Fruit fly (Drosophila melanogaster) whole organism, embryonic: ENCODE data around the gene CG9426.

Experiments
- Abd-B ChIP-seq: fragments of 200-800 bp; sonication (Bioruptor generic); optimal IDR thresholded peaks from 2 replicates; lab custom pipeline; 2018; ENCODE audit warnings: missing biosample characterization, mild to moderate bottlenecking, missing genetic modification characterization, moderate library complexity
- CG13775 ChIP-seq: fragments of 200-800 bp; sonication (Bioruptor generic); optimal IDR thresholded peaks from 3 replicates; lab custom pipeline; 2017; ENCODE audit warnings: missing biosample characterization, mild to moderate bottlenecking, missing genetic modification characterization
- CG14860 ChIP-seq: fragments of 200-800 bp; sonication (Bioruptor generic); IDR thresholded peaks from 3 replicates; pipeline ENCODE4 v1.3.6; 2022; ENCODE audit warnings: missing biosample characterization, missing genetic modification characterization; ENCODE audit not compliant: partially characterized antibody
- CG17359 ChIP-seq: fragments of 200-800 bp; sonication (Bioruptor generic); optimal IDR thresholded peaks from 3 replicates; lab custom pipeline; 2018; ENCODE audit warnings: missing biosample characterization, mild to moderate bottlenecking, missing genetic modification characterization, moderate library complexity
- CG17361 ChIP-seq: fragments of 200-800 bp; sonication (Bioruptor generic); IDR thresholded peaks from 3 replicates; pipeline ENCODE4 v1.3.6; 2022; ENCODE audit warnings: missing biosample characterization, missing genetic modification characterization
- CG17829 ChIP-seq: fragments of 200-800 bp; optimal IDR thresholded peaks from 2 replicates; lab custom pipeline; 2019; ENCODE audit warnings: missing biosample characterization, mild to moderate bottlenecking, missing genetic modification characterization, moderate library complexity
- CG2120 ChIP-seq: fragments of 200-800 bp; sonication (Bioruptor generic); optimal IDR thresholded peaks from 3 replicates; lab custom pipeline; 2016; ENCODE audit warnings: missing biosample characterization, missing genetic modification characterization
- CG30403 ChIP-seq: fragments of 200-800 bp; sonication (Bioruptor generic); optimal IDR thresholded peaks from 3 replicates; lab custom pipeline; 2016; ENCODE audit warnings: missing biosample characterization, missing genetic modification characterization
- CG31224 ChIP-seq: fragments of 200-800 bp; sonication (Bioruptor generic); IDR thresholded peaks from 2 replicates; pipeline ENCODE4 v1.3.6; 2022; ENCODE audit warnings: missing biosample characterization, missing genetic modification characterization
- CG32767 ChIP-seq: fragments of 200-800 bp; sonication (Bioruptor generic); IDR thresholded peaks from 2 replicates; pipeline ENCODE4 v1.3.6; 2022; ENCODE audit warnings: missing biosample characterization, missing genetic modification characterization
- CG33557 ChIP-seq: fragments of 200-800 bp; sonication (Bioruptor generic); optimal IDR thresholded peaks from 2 replicates; lab custom pipeline; 2019; ENCODE audit warnings: missing biosample characterization, mild to moderate bottlenecking, missing genetic modification characterization, moderate library complexity
- CG34224 ChIP-seq: fragments of 200-800 bp; sonication (Bioruptor generic); IDR thresholded peaks from 3 replicates; pipeline ENCODE4 v1.3.6; 2022; ENCODE audit warnings: missing biosample characterization, missing genetic modification characterization; ENCODE audit not compliant: partially characterized antibody
- CG3726 ChIP-seq: fragments of 200-800 bp; sonication (Bioruptor generic); IDR thresholded peaks from 3 replicates; pipeline ENCODE4, ENCODE4 v1.3.6; 2022; ENCODE audit warnings: missing biosample characterization, missing genetic modification characterization
- CG3995 ChIP-seq: fragments of 200-800 bp; sonication (Bioruptor generic); optimal IDR thresholded peaks from 3 replicates; lab custom pipeline; 2016; ENCODE audit warnings: missing biosample characterization, missing genetic modification characterization
- CG6791 ChIP-seq: fragments of 200-800 bp; sonication (Bioruptor generic); IDR thresholded peaks from 3 replicates; pipeline ENCODE4 v1.3.6; 2022; ENCODE audit warnings: missing biosample characterization, missing genetic modification characterization; ENCODE audit not compliant: partially characterized antibody
- CG7928 ChIP-seq: fragments of 200-800 bp; sonication (Bioruptor generic); optimal IDR thresholded peaks from 2 replicates; lab custom pipeline; 2017; ENCODE audit warnings: missing biosample characterization, mild to moderate bottlenecking, missing genetic modification characterization
- CG7963 ChIP-seq: fragments of 200-800 bp; sonication (Bioruptor generic); IDR thresholded peaks from 3 replicates; pipeline ENCODE4 v1.3.6; 2022; ENCODE audit warnings: missing biosample characterization, missing genetic modification characterization; ENCODE audit not compliant: partially characterized antibody
- CG9797 ChIP-seq: fragments of 200-800 bp; sonication (Bioruptor generic); optimal IDR thresholded peaks from 3 replicates; lab custom pipeline; 2018; ENCODE audit warnings: missing biosample characterization, mild to moderate bottlenecking, missing genetic modification characterization
- Dip3 ChIP-seq: fragments of 200-800 bp; sonication (Bioruptor generic); optimal IDR thresholded peaks from 3 replicates; lab custom pipeline; 2016; ENCODE audit warnings: missing biosample characterization, missing genetic modification characterization
- Dp ChIP-seq: fragments of 200-800 bp; sonication (Bioruptor generic); optimal IDR thresholded peaks from 2 replicates; lab custom pipeline; 2018; ENCODE audit warnings: missing biosample characterization, mild to moderate bottlenecking, missing genetic modification characterization, moderate library complexity
- Drgx ChIP-seq: fragments of 200-800 bp; sonication (Bioruptor generic); IDR thresholded peaks from 2 replicates; pipeline ENCODE4 v1.3.6; 2022; ENCODE audit warnings: missing biosample characterization, missing genetic modification characterization
- Fer1 ChIP-seq: fragments of 200-800 bp; sonication (Bioruptor generic); optimal IDR thresholded peaks from 2 replicates; lab custom pipeline; 2017; ENCODE audit warnings: missing biosample characterization, mild to moderate bottlenecking, missing genetic modification characterization
- Fer3 ChIP-seq: fragments of 200-800 bp; sonication (Bioruptor generic); optimal IDR thresholded peaks from 2 replicates; lab custom pipeline; 2018; ENCODE audit warnings: missing biosample characterization, mild to moderate bottlenecking, missing genetic modification characterization, moderate library complexity
- HLHmδ ChIP-seq: fragments of 200-800 bp; sonication (Bioruptor generic); optimal IDR thresholded peaks from 2 replicates; lab custom pipeline; 2018; ENCODE audit warnings: missing biosample characterization, mild to moderate bottlenecking, missing genetic modification characterization, moderate library complexity
- Jarid2 ChIP-seq: fragments of 200-800 bp; sonication (Bioruptor generic); optimal IDR thresholded peaks from 3 replicates; lab custom pipeline; 2017; ENCODE audit warnings: mild to moderate bottlenecking, missing biosample characterization, missing genetic modification reagents, missing genetic modification characterization
- MESR4 ChIP-seq: fragments of 200-800 bp; sonication (Bioruptor generic); optimal IDR thresholded peaks from 2 replicates; lab custom pipeline; 2018; ENCODE audit warnings: missing biosample characterization, mild to moderate bottlenecking, missing genetic modification characterization, moderate library complexity
- Max ChIP-seq: fragments of 200-800 bp; sonication (Bioruptor generic); optimal IDR thresholded peaks from 2 replicates; lab custom pipeline; 2016; ENCODE audit warnings: missing biosample characterization, mild to moderate bottlenecking, missing genetic modification characterization
- Trl ChIP-seq, 3 experiments: fragments of >200 bp in 2 of 3; fragments of 200-800 bp in 1 of 3; sonication (Bioruptor generic) in 1 of 3; optimal IDR thresholded peaks; 2 replicates in 1 of 3; 3 replicates in 2 of 3; lab custom pipeline; 2016 to 2017; ENCODE audit warnings: missing biosample characterization in 1 of 3, missing genetic modification characterization in 1 of 3
- ato ChIP-seq: fragments of 200-800 bp; sonication (Bioruptor generic); IDR thresholded peaks from 2 replicates; pipeline ENCODE4 v1.3.6; 2022; ENCODE audit warnings: missing biosample characterization, missing genetic modification characterization; ENCODE audit not compliant: partially characterized antibody
- caup ChIP-seq: fragments of 200-800 bp; sonication (Bioruptor generic); optimal IDR thresholded peaks from 3 replicates; lab custom pipeline; 2017; ENCODE audit warnings: missing biosample characterization, mild to moderate bottlenecking, missing genetic modification characterization, moderate library complexity; ENCODE audit not compliant: severe bottlenecking
- chinmo ChIP-seq: fragments of 200-800 bp; sonication (Bioruptor generic); IDR thresholded peaks from 4 replicates; pipeline ENCODE4 v1.3.6; 2022; ENCODE audit warnings: missing biosample characterization, missing genetic modification characterization; ENCODE audit not compliant: partially characterized antibody
- corto ChIP-seq: fragments of 200-800 bp; sonication (Bioruptor generic); optimal IDR thresholded peaks from 2 replicates; lab custom pipeline; 2016; ENCODE audit warnings: missing biosample characterization, mild to moderate bottlenecking, missing genetic modification characterization, moderate library complexity
- crp ChIP-seq, 2 experiments: fragments of 200-800 bp; sonication (Bioruptor generic); optimal IDR thresholded peaks; 2 replicates in 1 of 2; 3 replicates in 1 of 2; lab custom pipeline; 2017; ENCODE audit warnings: missing biosample characterization in 2 of 2, missing genetic modification characterization in 2 of 2, mild to moderate bottlenecking in 1 of 2, moderate library complexity in 1 of 2
- dimm ChIP-seq: fragments of 200-800 bp; sonication (Bioruptor generic); IDR thresholded peaks from 2 replicates; pipeline ENCODE4 v1.3.6; 2022; ENCODE audit warnings: missing biosample characterization, missing genetic modification characterization
- dpn ChIP-seq, 2 experiments: fragments of 200-800 bp; sonication (Bioruptor generic); optimal IDR thresholded peaks; 3 replicates each; lab custom pipeline; 2016; ENCODE audit warnings: missing biosample characterization in 2 of 2, missing genetic modification characterization in 2 of 2
- dysf ChIP-seq: fragments of 200-800 bp; sonication (Bioruptor generic); IDR thresholded peaks from 3 replicates; pipeline ENCODE4 v1.3.6; 2022; ENCODE audit warnings: missing biosample characterization, missing genetic modification characterization
- fu2 ChIP-seq: fragments of 200-800 bp; sonication (Bioruptor generic); optimal IDR thresholded peaks from 2 replicates; lab custom pipeline; 2016; ENCODE audit warnings: missing biosample characterization, missing genetic modification characterization
- hb ChIP-seq: fragments of 200-800 bp; sonication (Bioruptor generic); IDR thresholded peaks from 3 replicates; pipeline ENCODE4 v1.3.6; 2022; ENCODE audit warnings: missing biosample characterization, missing genetic modification characterization; ENCODE audit not compliant: partially characterized antibody
- insv ChIP-seq, 2 experiments: fragments of 200-800 bp; sonication (Bioruptor generic); optimal IDR thresholded peaks; 3 replicates each; lab custom pipeline; 2016 to 2018; ENCODE audit warnings: missing biosample characterization in 2 of 2, missing genetic modification characterization in 2 of 2
- mam ChIP-seq: fragments of 200-800 bp; sonication (Bioruptor generic); optimal IDR thresholded peaks from 3 replicates; lab custom pipeline; 2016; ENCODE audit warnings: missing biosample characterization, missing genetic modification characterization
- nmo ChIP-seq: fragments of 200-800 bp; sonication (Bioruptor generic); optimal IDR thresholded peaks from 2 replicates; lab custom pipeline; 2018; ENCODE audit warnings: missing biosample characterization, mild to moderate bottlenecking, missing genetic modification characterization, moderate library complexity
- peb ChIP-seq: fragments of 200-800 bp; sonication (Bioruptor generic); IDR thresholded peaks from 2 replicates; pipeline ENCODE4 v1.3.6; 2022; ENCODE audit warnings: missing biosample characterization, missing genetic modification characterization
- psq ChIP-seq: fragments of 200-800 bp; sonication (Bioruptor generic); optimal IDR thresholded peaks from 2 replicates; lab custom pipeline; 2017; ENCODE audit warnings: missing biosample characterization, missing genetic modification characterization
- sd ChIP-seq: fragments of 200-800 bp; sonication (Bioruptor generic); optimal IDR thresholded peaks from 3 replicates; lab custom pipeline; 2018; ENCODE audit warnings: missing biosample characterization, mild to moderate bottlenecking, missing genetic modification characterization, moderate library complexity
- slbo ChIP-seq: fragments of 200-800 bp; sonication (Bioruptor generic); IDR thresholded peaks from 2 replicates; pipeline ENCODE4 v1.3.6; 2022; ENCODE audit warnings: missing biosample characterization, missing genetic modification characterization
- sug ChIP-seq: fragments of 200-800 bp; optimal IDR thresholded peaks from 2 replicates; lab custom pipeline; 2019; ENCODE audit warnings: missing biosample characterization, mild to moderate bottlenecking, missing genetic modification characterization, moderate library complexity
- wdn ChIP-seq: fragments of 200-800 bp; sonication (Bioruptor generic); IDR thresholded peaks from 2 replicates; pipeline ENCODE4 v1.3.6; 2022; ENCODE audit warnings: missing biosample characterization, missing genetic modification characterization

The CG9426 gene

DNA sequence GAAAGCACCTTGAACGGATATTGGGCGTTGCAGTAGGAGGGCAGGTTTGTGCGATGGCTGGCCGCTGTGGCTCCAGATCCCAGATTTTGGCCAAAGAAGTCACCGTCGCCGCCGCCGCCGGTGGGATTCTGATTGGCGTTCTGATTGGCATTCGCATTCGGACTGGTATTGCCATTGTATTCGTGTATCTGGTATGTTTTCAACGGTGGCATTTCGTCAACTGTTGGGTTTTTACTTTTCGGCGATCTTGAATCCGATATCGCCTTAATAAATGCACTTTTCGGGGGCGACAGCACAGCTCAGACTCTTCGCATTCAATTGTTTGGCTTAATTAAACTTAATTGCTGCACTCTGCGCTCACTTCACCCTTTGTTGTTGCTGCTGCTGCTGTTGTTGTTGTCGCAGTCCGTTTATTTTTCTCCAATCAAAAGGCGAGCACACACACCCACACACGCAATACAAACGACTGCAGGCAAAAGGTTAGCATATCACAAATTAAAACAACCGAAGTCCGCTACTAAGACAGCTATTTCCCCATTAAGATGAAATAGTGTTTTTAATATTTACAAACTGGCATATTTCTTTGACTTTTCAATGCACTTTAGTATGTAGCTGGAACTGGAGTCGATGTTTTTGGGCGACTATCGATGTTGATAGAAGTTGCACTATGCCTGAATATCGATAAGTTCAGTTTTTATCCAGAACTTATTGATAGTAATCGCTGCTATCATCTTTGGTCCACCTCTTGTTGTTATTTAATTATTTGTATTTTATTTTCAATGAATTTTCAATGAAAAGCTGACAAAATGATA, at the start of gene CG9426, which contains the start of gene mRF1 (continued):
- TF ChIP-seq CG34224 (peak; percentile 98), hb (GFP tag; lab: Robert Waterston, UW) (peak; percentile 94), nmo (peak; percentile 50), CG7963 (GFP tag; lab: Robert Waterston, UW) (peak; percentile 96), Fer3 (no peak), HLHmδ (GFP tag; lab: Kevin White, UChicago) (no peak), CG14860 (GFP tag; lab: Robert Waterston, UW) (peak; percentile 94), sd (tag; lab: Kevin White, UChicago) (peak; percentile 37), wdn (no peak), insv (GFP tag; optimal IDR thresholded peaks at IDR 0.05; lab: Kevin White, UChicago) (peak; percentile 84 to 96), Jarid2 (peak; percentile 7), CG30403 (GFP tag; lab: Kevin White, UChicago) (peak; percentile 12), Trl (optimal IDR thresholded peaks at IDR 0.05; lab: Kevin White, UChicago) (no peak), Trl (GFP tag; optimal IDR thresholded peaks at IDR 0.05; lab: Kevin White, UChicago) (peak; percentile 10), peb (GFP tag; lab: Robert Waterston, UW) (no peak), CG6791 (GFP tag; lab: Robert Waterston, UW) (peak; percentile 97), CG17829 (tag; lab: Kevin White, UChicago) (peak; percentile 61), dysf (GFP tag; lab: Robert Waterston, UW) (no peak), CG17361 (GFP tag; lab: Robert Waterston, UW) (peak; percentile 41; the same call in 1 of the 3 replicates), psq (GFP tag; lab: Kevin White, UChicago) (no peak), Drgx (GFP tag; lab: Robert Waterston, UW) (no peak), ato (GFP tag; lab: Robert Waterston, UW) (peak; percentile 93), MESR4 (GFP tag; lab: Kevin White, UChicago) (peak; percentile 85), CG3995 (peak; percentile 62), CG32767 (peak; percentile 44; the same call in 1 of the 2 replicates), crp (GFP tag; optimal IDR thresholded peaks at IDR 0.05; lab: Kevin White, UChicago) (peak in 1 of 2 experiments; percentile 1), CG13775 (GFP tag; lab: Kevin White, UChicago) (no peak), chinmo (GFP tag; lab: Robert Waterston, UW) (peak; percentile 98), CG7928 (GFP tag; lab: Kevin White, UChicago) (no peak), Dip3 (GFP tag; lab: Kevin White, UChicago) (no peak), CG3726 (GFP tag; lab: Robert Waterston, UW) (no peak), slbo (GFP tag; lab: Robert Waterston, UW) (peak; percentile 50; the same call in 1 of the 2 replicates), Dp (GFP tag; lab: Kevin White, UChicago) (peak; percentile 24), CG9797 (peak; percentile 17), sug (tag; lab: Kevin White, UChicago) (peak; percentile 50), CG17359 (tag; lab: Kevin White, UChicago) (peak; percentile 20), Fer1 (GFP tag; lab: Kevin White, UChicago) (peak; percentile 39), Abd-B (GFP tag; lab: Kevin White, UChicago) (no peak), CG33557 (GFP tag; lab: Kevin White, UChicago) (no peak), corto (no peak), mam (GFP tag; lab: Kevin White, UChicago) (peak; percentile 23), dpn (GFP tag; optimal IDR thresholded peaks at IDR 0.05; lab: Kevin White, UChicago) (peak; percentile 17 to 24), fu2 (GFP tag; lab: Kevin White, UChicago) (peak; percentile 14), dimm (GFP tag; lab: Robert Waterston, UW) (no peak), CG2120 (peak; percentile 36), Max (GFP tag; lab: Kevin White, UChicago) (no peak), caup (GFP tag; lab: Kevin White, UChicago) (peak; percentile 5), CG31224 (GFP tag; lab: Robert Waterston, UW) (no peak)
